Worm (Caenorhabditis elegans) whole organism, L1 larva: ENCODE measurements around the gene spp-22.

Experiments
- C04F5.9 ChIP-seq: sonication (generic microtip); optimal IDR thresholded peaks from 2 replicates; lab custom pipeline; 2016; ENCODE audit warnings: missing genetic modification characterization, missing compliant biosample characterization
- aha-1 ChIP-seq: fragments of 150-350 bp; optimal IDR thresholded peaks from 2 replicates; lab custom pipeline; 2014; ENCODE audit warnings: missing biosample characterization, missing genetic modification characterization
- aly-2 ChIP-seq: fragments of 150-350 bp; optimal IDR thresholded peaks from 2 replicates; lab custom pipeline; 2014; ENCODE audit warnings: missing biosample characterization, missing genetic modification characterization
- blmp-1 ChIP-seq: fragments of 150-350 bp; optimal IDR thresholded peaks from 2 replicates; lab custom pipeline; 2014; ENCODE audit warnings: missing biosample characterization, missing genetic modification characterization
- ceh-63 ChIP-seq: fragments of 200-800 bp; sonication (Bioruptor generic); optimal IDR thresholded peaks from 2 replicates; lab custom pipeline; 2018; ENCODE audit warnings: mild to moderate bottlenecking, missing genetic modification characterization, missing compliant biosample characterization
- ceh-8 ChIP-seq: fragments of 200-800 bp; sonication (Bioruptor generic); optimal IDR thresholded peaks from 2 replicates; lab custom pipeline; 2018; ENCODE audit warnings: mild to moderate bottlenecking, missing genetic modification characterization, moderate library complexity, missing compliant biosample characterization
- ceh-82 ChIP-seq, 3 experiments: fragments of 150-350 bp in 1 of 3; sonication (generic microtip) in 2 of 3; optimal IDR thresholded peaks; 2 replicates each; lab custom pipeline; 2014 to 2017; ENCODE audit warnings: missing biosample characterization in 3 of 3, missing genetic modification characterization in 3 of 3
- ceh-88 ChIP-seq: fragments of 200-800 bp; sonication (Bioruptor generic); IDR thresholded peaks from 2 replicates; pipeline ENCODE4 v1.3.6; 2022; ENCODE audit warnings: missing genetic modification characterization, missing compliant biosample characterization
- dpl-1 ChIP-seq, 3 experiments: fragments of 150-350 bp in 2 of 3; sonication (generic microtip) in 1 of 3; optimal IDR thresholded peaks; 2 replicates each; lab custom pipeline; 2014 to 2017; ENCODE audit warnings: missing biosample characterization in 3 of 3, missing genetic modification characterization in 3 of 3, missing genetic modification reagents in 3 of 3
- egl-13 ChIP-seq: sonication (generic microtip); optimal IDR thresholded peaks from 2 replicates; lab custom pipeline; 2016; ENCODE audit warnings: missing genotype, missing genetic modification reagents, missing genetic modification characterization, missing compliant biosample characterization
- elt-2 ChIP-seq: sonication (generic microtip); optimal IDR thresholded peaks from 2 replicates; lab custom pipeline; 2016; ENCODE audit warnings: missing genetic modification characterization, mild to moderate bottlenecking, inconsistent platforms, missing compliant biosample characterization, missing genetic modification reagents
- elt-3 ChIP-seq, 6 experiments: fragments of 150-350 bp in 1 of 6; sonication (generic microtip); optimal IDR thresholded peaks; 2 replicates each; lab custom pipeline; 2017 to 2018; ENCODE audit warnings: missing biosample characterization in 6 of 6, missing genetic modification characterization in 6 of 6, inconsistent platforms in 1 of 6
- fkh-8 ChIP-seq: sonication (generic microtip); optimal IDR thresholded peaks from 2 replicates; lab custom pipeline; 2016; ENCODE audit warnings: mild to moderate bottlenecking, missing genetic modification characterization, missing compliant biosample characterization
- isw-1 ChIP-seq: fragments of 200-800 bp; sonication (Bioruptor generic); IDR thresholded peaks from 2 replicates; pipeline ENCODE4 v1.3.6; 2022; ENCODE audit warnings: missing genetic modification characterization, missing compliant biosample characterization
- jun-1 ChIP-seq: fragments of 150-350 bp; optimal IDR thresholded peaks from 2 replicates; lab custom pipeline; 2014; ENCODE audit warnings: missing biosample characterization, missing genetic modification reagents, missing genetic modification characterization
- lin-13 ChIP-seq: fragments of 150-350 bp; optimal IDR thresholded peaks from 2 replicates; lab custom pipeline; 2014; ENCODE audit warnings: missing biosample characterization, missing genetic modification reagents, missing genetic modification characterization
- lin-14 ChIP-seq: fragments of 200-800 bp; sonication (Bioruptor generic); optimal IDR thresholded peaks from 2 replicates; lab custom pipeline; 2018; ENCODE audit warnings: mild to moderate bottlenecking, missing genetic modification characterization, moderate library complexity, missing compliant biosample characterization
- lin-35 ChIP-seq, 2 experiments: fragments of 150-350 bp; optimal IDR thresholded peaks; 2 replicates each; lab custom pipeline; 2014; ENCODE audit warnings: missing biosample characterization in 2 of 2, missing genetic modification characterization in 2 of 2, missing genetic modification reagents in 2 of 2
- lin-39 ChIP-seq: fragments of 150-350 bp; optimal IDR thresholded peaks from 2 replicates; lab custom pipeline; 2014; ENCODE audit warnings: missing biosample characterization, missing genetic modification reagents, missing genetic modification characterization
- lir-3 ChIP-seq: sonication (generic microtip); optimal IDR thresholded peaks from 2 replicates; lab custom pipeline; 2016; ENCODE audit warnings: mild to moderate bottlenecking, missing genetic modification characterization, moderate library complexity, missing compliant biosample characterization; ENCODE audit not compliant: poor library complexity
- lsy-2 ChIP-seq, 2 experiments: fragments of 150-350 bp; optimal IDR thresholded peaks; 2 replicates each; lab custom pipeline; 2014; ENCODE audit warnings: missing biosample characterization in 2 of 2, missing genetic modification characterization in 2 of 2
- mef-2 ChIP-seq: fragments of 150-350 bp; optimal IDR thresholded peaks from 2 replicates; lab custom pipeline; 2014; ENCODE audit warnings: missing biosample characterization, missing genetic modification characterization
- mep-1 ChIP-seq: fragments of 150-350 bp; optimal IDR thresholded peaks from 2 replicates; lab custom pipeline; 2014; ENCODE audit warnings: missing biosample characterization, missing genetic modification characterization
- nhr-11 ChIP-seq: fragments of 150-350 bp; optimal IDR thresholded peaks from 2 replicates; lab custom pipeline; 2014; ENCODE audit warnings: missing biosample characterization, missing genetic modification characterization
- nhr-12 ChIP-seq: sonication (generic microtip); optimal IDR thresholded peaks from 2 replicates; lab custom pipeline; 2017; ENCODE audit warnings: missing biosample characterization, missing genetic modification characterization
- nhr-19 ChIP-seq: fragments of 200-800 bp; sonication (Bioruptor generic); conservative IDR thresholded peaks from 2 replicates; pipeline ENCODE4 v1.3.6; 2022; ENCODE audit warnings: missing genetic modification characterization, missing compliant biosample characterization
- nhr-20 ChIP-seq: sonication (generic microtip); optimal IDR thresholded peaks from 2 replicates; lab custom pipeline; 2016; ENCODE audit warnings: mild to moderate bottlenecking, missing genetic modification characterization, missing compliant biosample characterization
- nhr-47 ChIP-seq: sonication (generic microtip); optimal IDR thresholded peaks from 2 replicates; lab custom pipeline; 2016; ENCODE audit warnings: mild to moderate bottlenecking, missing genetic modification characterization, moderate library complexity, missing compliant biosample characterization
- nhr-71 ChIP-seq: sonication (generic microtip); optimal IDR thresholded peaks from 2 replicates; lab custom pipeline; 2016; ENCODE audit warnings: mild to moderate bottlenecking, missing genetic modification characterization, moderate library complexity, missing compliant biosample characterization
- nhr-76 ChIP-seq: sonication (generic microtip); optimal IDR thresholded peaks from 2 replicates; lab custom pipeline; 2017; ENCODE audit warnings: missing biosample characterization, missing genetic modification characterization
- nhr-84 ChIP-seq: sonication (generic microtip); optimal IDR thresholded peaks from 2 replicates; lab custom pipeline; 2017; ENCODE audit warnings: missing biosample characterization, missing genetic modification characterization
- pag-3 ChIP-seq: sonication (generic microtip); optimal IDR thresholded peaks from 2 replicates; lab custom pipeline; 2017; ENCODE audit warnings: missing genetic modification characterization, mild to moderate bottlenecking, missing compliant biosample characterization, antibody characterized with exemption, borderline replicate concordance; ENCODE audit not compliant: insufficient read depth
- pax-3 ChIP-seq: fragments of 200-800 bp; sonication (Bioruptor generic); optimal IDR thresholded peaks from 2 replicates; lab custom pipeline; 2018; ENCODE audit warnings: mild to moderate bottlenecking, missing genetic modification characterization, moderate library complexity, missing compliant biosample characterization
- swsn-7 ChIP-seq: sonication (generic microtip); optimal IDR thresholded peaks from 2 replicates; lab custom pipeline; 2016; ENCODE audit warnings: missing genetic modification characterization, missing compliant biosample characterization
- unc-62 ChIP-seq: fragments of 150-350 bp; optimal IDR thresholded peaks from 2 replicates; lab custom pipeline; 2014; ENCODE audit warnings: missing biosample characterization, missing genetic modification reagents, missing genetic modification characterization
- unc-86 ChIP-seq: sonication (generic microtip); optimal IDR thresholded peaks from 2 replicates; lab custom pipeline; 2016; ENCODE audit warnings: missing genetic modification characterization, missing compliant biosample characterization
- xbp-1 ChIP-seq: sonication (generic microtip); optimal IDR thresholded peaks from 2 replicates; lab custom pipeline; 2016; ENCODE audit warnings: missing genetic modification characterization, missing compliant biosample characterization
- zag-1 ChIP-seq: fragments of 150-350 bp; optimal IDR thresholded peaks from 2 replicates; lab custom pipeline; 2014; ENCODE audit warnings: missing biosample characterization, missing genetic modification characterization

The spp-22 gene

DNA sequence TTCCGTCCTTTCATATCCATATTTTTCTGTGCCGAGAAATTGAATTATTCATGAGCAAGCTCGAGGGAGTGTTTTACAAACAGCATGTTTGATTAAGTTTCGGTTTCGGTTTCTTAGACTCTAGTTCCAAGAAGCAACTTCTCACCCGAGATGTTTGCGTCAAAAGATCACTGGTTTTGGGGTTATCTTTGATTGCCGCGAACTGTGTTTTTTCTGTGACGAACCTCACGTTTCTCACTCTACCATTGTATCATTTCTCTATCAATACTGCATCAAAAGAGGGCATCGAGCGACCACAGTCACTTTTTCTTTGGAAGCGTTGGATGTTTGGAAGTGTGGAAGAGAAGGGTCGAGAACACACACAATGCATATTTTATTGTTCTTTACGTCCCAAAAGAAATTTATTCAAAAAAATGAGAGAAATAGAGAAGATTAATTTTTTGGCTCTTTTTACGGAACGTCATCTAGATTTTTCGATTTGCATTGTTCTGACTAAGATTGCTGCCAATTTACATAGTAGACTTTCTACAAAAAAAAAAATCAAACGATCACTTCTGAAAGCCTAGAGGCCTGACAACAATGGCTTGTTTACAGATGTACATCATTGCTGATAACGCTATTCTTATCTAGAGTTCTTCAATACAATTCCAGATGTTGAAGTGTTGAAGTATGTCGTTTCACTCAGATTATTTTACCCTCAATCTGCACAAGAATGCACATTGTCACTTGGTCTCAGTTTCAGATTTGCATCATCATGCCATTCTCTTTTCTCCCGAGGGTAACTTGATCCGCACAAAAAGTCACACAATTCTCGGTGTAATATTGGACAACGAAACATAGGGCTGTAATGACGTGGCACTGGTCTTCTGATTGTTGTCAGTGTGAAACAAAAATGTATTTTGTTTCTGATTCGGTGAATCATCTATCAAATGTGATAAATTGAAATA, 21.9 kb downstream of the spp-22 start:
- TF ChIP-seq unc-62 (no peak), nhr-71 (tag; lab: Kevin White, UChicago) (peak; percentile 47), lin-35 (GFP tag; optimal IDR thresholded peaks at IDR 0.05; lab: Kevin White, UChicago) (peak in 1 of 2 experiments; percentile 9), nhr-19 (GFP tag; lab: Robert Waterston, UW) (peak; percentile 12; the same call in 1 of the 2 replicates), isw-1 (no peak), elt-3 (tag; optimal IDR thresholded peaks at IDR 0.05; lab: Kevin White, UChicago) (no peak), nhr-76 (no peak), nhr-47 (tag; lab: Kevin White, UChicago) (peak; percentile 18), blmp-1 (tag; lab: Kevin White, UChicago) (peak; percentile 43), pax-3 (tag; lab: Kevin White, UChicago) (no peak), elt-2 (tag; lab: Kevin White, UChicago) (peak; percentile 51), nhr-20 (tag; lab: Kevin White, UChicago) (peak; percentile 17), mep-1 (tag; lab: Kevin White, UChicago) (peak; percentile 1), lin-14 (GFP tag; lab: Kevin White, UChicago) (peak; percentile 38), pag-3 (peak; percentile 75), unc-86 (tag; lab: Kevin White, UChicago) (peak; percentile 57), nhr-84 (tag; lab: Kevin White, UChicago) (no peak), xbp-1 (tag; lab: Kevin White, UChicago) (peak; percentile 34), lsy-2 (tag; optimal IDR thresholded peaks at IDR 0.05; lab: Kevin White, UChicago) (peak in 1 of 2 experiments; percentile 1), ceh-8 (GFP tag; lab: Kevin White, UChicago) (peak; percentile 21), ceh-88 (GFP tag; lab: Robert Waterston, UW) (no peak), fkh-8 (tag; lab: Kevin White, UChicago) (peak; percentile 31)

DNA sequence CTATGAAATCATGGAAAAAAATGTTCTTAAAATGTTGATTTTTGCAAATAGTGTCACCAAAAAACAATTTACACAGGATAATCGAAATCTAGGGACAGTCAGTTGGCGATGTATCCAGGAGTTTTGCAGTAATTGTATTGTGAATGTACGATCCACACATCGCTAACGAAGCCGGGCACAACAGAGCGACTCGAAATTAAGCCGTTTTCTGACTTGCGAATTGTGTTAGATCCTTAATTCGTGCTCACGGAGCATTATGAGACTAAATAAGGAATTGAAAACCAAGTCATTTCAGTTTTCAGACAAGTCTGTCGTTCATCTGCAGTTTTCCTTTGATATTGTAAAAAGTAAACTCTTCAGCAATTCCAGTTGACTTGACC, 22.6 kb downstream of the spp-22 start:
- TF ChIP-seq nhr-12 (tag; lab: Kevin White, UChicago): no peak
- TF ChIP-seq swsn-7: no peak
- no peak for TF ChIP-seq jun-1
- no peak for TF ChIP-seq C04F5.9 (tag; lab: Kevin White, UChicago)
- TF ChIP-seq dpl-1 (GFP tag; optimal IDR thresholded peaks at IDR 0.05; lab: Kevin White, UChicago): no peak
- TF ChIP-seq aha-1: no peak
- TF ChIP-seq lin-39 (tag; lab: Kevin White, UChicago): no peak
- no peak for TF ChIP-seq ceh-63
- no peak for TF ChIP-seq aly-2 (tag; lab: Kevin White, UChicago)
- no peak for TF ChIP-seq zag-1 (tag; lab: Kevin White, UChicago)
- TF ChIP-seq lin-14 (GFP tag; lab: Kevin White, UChicago): no peak
- TF ChIP-seq ceh-82 (tag; optimal IDR thresholded peaks at IDR 0.05; lab: Kevin White, UChicago): no peak
- TF ChIP-seq egl-13 (tag; lab: Kevin White, UChicago): no peak
- no peak for TF ChIP-seq elt-2 (tag; lab: Kevin White, UChicago)
- no peak for TF ChIP-seq lin-13 (GFP tag; lab: Kevin White, UChicago)
- no peak for TF ChIP-seq mef-2 (tag; lab: Kevin White, UChicago)
- no peak for TF ChIP-seq unc-62
- no peak for TF ChIP-seq nhr-11
- TF ChIP-seq pax-3 (tag; lab: Kevin White, UChicago): no peak
- no peak for TF ChIP-seq lir-3 (tag; lab: Kevin White, UChicago)
